Fruit fly (Drosophila melanogaster): ENCODE data around the gene CG3078.

Gene CG3078

DNA sequence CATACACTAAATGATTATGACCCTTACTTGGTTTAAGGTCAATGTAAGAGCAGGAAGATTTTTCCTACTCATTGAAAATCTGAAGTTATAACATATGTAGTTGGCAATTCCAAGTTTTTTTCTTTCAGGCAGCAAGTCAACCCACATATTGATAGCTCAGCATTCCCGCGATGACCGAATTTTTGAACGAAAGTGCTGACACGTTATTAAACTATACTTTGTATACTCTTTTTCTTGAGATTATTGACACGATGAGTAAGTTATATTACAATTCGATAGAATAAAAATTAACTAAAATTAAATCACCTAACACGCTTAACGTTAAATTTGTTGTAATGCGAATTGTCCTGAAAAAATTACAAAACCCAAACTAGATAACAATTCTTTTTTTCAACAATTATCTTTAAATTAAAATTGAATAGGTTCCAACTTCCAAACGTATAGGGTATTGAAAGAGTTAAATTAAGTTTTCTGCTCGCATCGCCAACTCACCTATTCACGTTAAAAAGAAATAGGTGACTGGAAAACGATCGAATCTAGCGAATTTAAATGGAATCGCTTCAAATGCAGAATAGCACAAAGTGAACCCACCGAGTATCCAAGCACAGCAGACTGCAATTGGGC, 15.7 kb upstream of the CG3078 start, which contains the start of gene Vml:
Gene Vml (plus strand): TSS at position 574 of the 624 bp plus-strand sequence.
- TF ChIP-seq CrebA (GFP tag; optimal IDR thresholded peaks at IDR 0.05; ENCODE audit: borderline replicate concordance) = no peak
- TF ChIP-seq usp (GFP tag; optimal IDR thresholded peaks at IDR 0.05) = no peak

DNA sequence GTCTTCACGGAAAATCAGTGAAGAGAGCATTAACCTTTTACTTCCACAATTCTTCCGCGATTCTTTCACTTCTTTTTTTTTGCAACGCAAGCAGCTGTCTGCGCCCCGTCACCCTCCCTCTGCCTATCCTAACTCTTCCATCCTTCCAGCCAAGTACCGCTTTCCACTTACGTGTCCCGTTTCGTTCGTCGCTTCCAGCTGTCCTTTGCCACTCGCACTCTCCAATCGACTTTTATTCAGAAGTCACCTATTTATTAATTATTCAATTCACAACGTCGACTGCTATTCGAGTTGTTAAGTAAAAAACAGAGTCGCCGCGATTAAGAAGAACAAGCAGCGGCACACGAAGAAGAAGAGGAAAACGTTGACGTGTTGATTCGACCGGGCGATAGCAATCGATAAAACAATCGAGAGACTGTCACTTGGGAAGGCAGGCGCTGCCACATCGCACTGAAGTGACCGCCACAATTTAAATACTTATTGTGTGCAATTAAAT, 15.1 kb upstream of the CG3078 start, which contains the start of gene Grp170:
Gene Grp170 (minus strand): TSS at position 365 of the 496 bp plus-strand sequence.
- TF ChIP-seq Vsx2 (GFP tag; optimal IDR thresholded peaks at IDR 0.05; ENCODE audit: partially characterized antibody) (no peak), CrebA (GFP tag; optimal IDR thresholded peaks at IDR 0.05; ENCODE audit: borderline replicate concordance) (no peak), CG32264 (GFP tag; optimal IDR thresholded peaks at IDR 0.05) (no peak), GATAd (GFP tag; optimal IDR thresholded peaks at IDR 0.05) (no peak), fru (GFP tag; optimal IDR thresholded peaks at IDR 0.05) (no peak), jim (GFP tag; optimal IDR thresholded peaks at IDR 0.05) (peak; percentile 88), HLH106 (tag; optimal IDR thresholded peaks at IDR 0.05) (peak; percentile 15), h (GFP tag; optimal IDR thresholded peaks at IDR 0.05) (peak; percentile 12), Sp1 (GFP tag; optimal IDR thresholded peaks at IDR 0.05) (peak; percentile 50), Rel (GFP tag; optimal IDR thresholded peaks at IDR 0.05) (no peak), Rel (tag; optimal IDR thresholded peaks at IDR 0.05) (peak; percentile 52), psq (GFP tag; optimal IDR thresholded peaks at IDR 0.05) (peak; percentile 30)

dm6 chrX:2270557-2270930, 10.9 kb upstream of the CG3078 start, which contains the start of gene CG2924:
TSS of gene CG2924 (minus strand) at chrX:2270761.
- TF ChIP-seq sage (GFP tag; optimal IDR thresholded peaks at IDR 0.05) = no peak
- TF ChIP-seq Hr78 (GFP tag; optimal IDR thresholded peaks at IDR 0.05) = no peak
- TF ChIP-seq psq (GFP tag; optimal IDR thresholded peaks at IDR 0.05) = peak; percentile 2
- no peak for TF ChIP-seq Dif (GFP tag; optimal IDR thresholded peaks at IDR 0.05; ENCODE audit: partially characterized antibody)
- TF ChIP-seq rgr (GFP tag; optimal IDR thresholded peaks at IDR 0.05) = peak; percentile 66
- peak; percentile 85 for TF ChIP-seq jim (GFP tag; optimal IDR thresholded peaks at IDR 0.05)
- TF ChIP-seq woc (GFP tag; optimal IDR thresholded peaks at IDR 0.05) = no peak
- TF ChIP-seq CG32264 (GFP tag; optimal IDR thresholded peaks at IDR 0.05) = no peak
- TF ChIP-seq Hr83 (GFP tag; optimal IDR thresholded peaks at IDR 0.05; ENCODE audit: poor library complexity, severe bottlenecking) = peak; percentile 95
- TF ChIP-seq h (GFP tag; optimal IDR thresholded peaks at IDR 0.05) = peak; percentile 74
- peak; percentile 13 for TF ChIP-seq GATAd (GFP tag; optimal IDR thresholded peaks at IDR 0.05)
- no peak for TF ChIP-seq CrebA (GFP tag; optimal IDR thresholded peaks at IDR 0.05; ENCODE audit: borderline replicate concordance)
- TF ChIP-seq dmrt93B (GFP tag; optimal IDR thresholded peaks at IDR 0.05) = peak; percentile 6
- no peak for TF ChIP-seq Dfd (GFP tag; optimal IDR thresholded peaks at IDR 0.05)
- TF ChIP-seq tai (GFP tag; optimal IDR thresholded peaks at IDR 0.05) = peak; percentile 90
- TF ChIP-seq Vsx2 (GFP tag; optimal IDR thresholded peaks at IDR 0.05; ENCODE audit: partially characterized antibody) = no peak
- peak; percentile 47 for TF ChIP-seq ey (GFP tag; optimal IDR thresholded peaks at IDR 0.05)
- TF ChIP-seq brk (GFP tag; optimal IDR thresholded peaks at IDR 0.05) = no peak
- peak; percentile 39 for TF ChIP-seq CG9705 (GFP tag; optimal IDR thresholded peaks at IDR 0.05)
- TF ChIP-seq sv (GFP tag; optimal IDR thresholded peaks at IDR 0.05) = peak; percentile 59
- TF ChIP-seq Hnf4 (GFP tag; optimal IDR thresholded peaks at IDR 0.05) = peak; percentile 85
- peak; percentile 18 for TF ChIP-seq OdsH (GFP tag; optimal IDR thresholded peaks at IDR 0.05)
- TF ChIP-seq usp (GFP tag; optimal IDR thresholded peaks at IDR 0.05) = no peak
- peak in 1 of 2 experiments; percentile 69 for TF ChIP-seq foxo (GFP tag; optimal IDR thresholded peaks at IDR 0.05)
- TF ChIP-seq Sp1 (GFP tag; optimal IDR thresholded peaks at IDR 0.05) = peak; percentile 28
- TF ChIP-seq Abd-B (GFP tag; optimal IDR thresholded peaks at IDR 0.05) = no peak
- TF ChIP-seq br (GFP tag; optimal IDR thresholded peaks at IDR 0.05) = peak; percentile 30
- TF ChIP-seq fru (GFP tag; optimal IDR thresholded peaks at IDR 0.05) = peak; percentile 58
- TF ChIP-seq Jra (GFP tag; optimal IDR thresholded peaks at IDR 0.05) = peak; percentile 78
- TF ChIP-seq pan (optimal IDR thresholded peaks at IDR 0.05) = no peak
- no peak for TF ChIP-seq Mio (GFP tag; optimal IDR thresholded peaks at IDR 0.05)
- peak; percentile 20 for TF ChIP-seq dsf (GFP tag; optimal IDR thresholded peaks at IDR 0.05; ENCODE audit: borderline replicate concordance)
- no peak for TF ChIP-seq N (GFP tag; optimal IDR thresholded peaks at IDR 0.05)
- TF ChIP-seq lola (GFP tag; optimal IDR thresholded peaks at IDR 0.05) = no peak
- no peak for TF ChIP-seq Myc (optimal IDR thresholded peaks at IDR 0.05)
- no peak for TF ChIP-seq Rel (GFP tag; optimal IDR thresholded peaks at IDR 0.05)
- peak; percentile 30 for TF ChIP-seq Rel (tag; optimal IDR thresholded peaks at IDR 0.05)
- TF ChIP-seq HLH106 (tag; optimal IDR thresholded peaks at IDR 0.05) = peak; percentile 47
- no peak for TF ChIP-seq dl (GFP tag; optimal IDR thresholded peaks at IDR 0.05; ENCODE audit: insufficient read depth in 1 of 2, partially characterized antibody in 2 of 2)

Measured in whole organism, wandering third instar larva.